Fruit fly (Drosophila melanogaster) whole organism, embryonic: Measurements from ENCODE around the gene CG42324.

ENCODE experiments used
- Asciz ChIP-seq: fragments of 200-800 bp; sonication (Bioruptor generic); optimal IDR thresholded peaks from 2 replicates; lab custom pipeline; 2017; ENCODE audit warnings: missing biosample characterization, mild to moderate bottlenecking, missing genetic modification characterization, missing genetic modification reagents
- Bgb ChIP-seq: fragments of 200-800 bp; sonication (Bioruptor generic); IDR thresholded peaks from 2 replicates; pipeline ENCODE4 v1.3.6; 2022; ENCODE audit warnings: missing biosample characterization, missing genetic modification characterization; ENCODE audit not compliant: partially characterized antibody
- BtbVII ChIP-seq: fragments of 200-800 bp; sonication (Bioruptor generic); optimal IDR thresholded peaks from 3 replicates; lab custom pipeline; 2017; ENCODE audit warnings: missing biosample characterization, mild to moderate bottlenecking, missing genetic modification characterization
- CG11085 ChIP-seq: fragments of 200-800 bp; sonication (Bioruptor generic); IDR thresholded peaks from 2 replicates; pipeline ENCODE4 v1.3.6; 2022; ENCODE audit warnings: missing biosample characterization, missing genetic modification characterization
- CG12391 ChIP-seq: fragments of 200-800 bp; sonication (Bioruptor generic); optimal IDR thresholded peaks from 3 replicates; lab custom pipeline; 2018; ENCODE audit warnings: missing biosample characterization, mild to moderate bottlenecking, missing genetic modification characterization, moderate library complexity
- CG12744 ChIP-seq: fragments of 200-800 bp; sonication (Bioruptor generic); optimal IDR thresholded peaks from 2 replicates; lab custom pipeline; 2016; ENCODE audit warnings: missing biosample characterization, missing genetic modification characterization
- CG13296 ChIP-seq: fragments of 200-800 bp; sonication (Bioruptor generic); optimal IDR thresholded peaks from 3 replicates; lab custom pipeline; 2018; ENCODE audit warnings: missing biosample characterization, mild to moderate bottlenecking, missing genetic modification characterization
- CG13775 ChIP-seq: fragments of 200-800 bp; sonication (Bioruptor generic); optimal IDR thresholded peaks from 3 replicates; lab custom pipeline; 2017; ENCODE audit warnings: missing biosample characterization, mild to moderate bottlenecking, missing genetic modification characterization
- CG13894 ChIP-seq: fragments of 200-800 bp; sonication (Bioruptor generic); optimal IDR thresholded peaks from 3 replicates; lab custom pipeline; 2018; ENCODE audit warnings: missing biosample characterization, mild to moderate bottlenecking, missing genetic modification characterization, moderate library complexity
- CG14860 ChIP-seq: fragments of 200-800 bp; sonication (Bioruptor generic); IDR thresholded peaks from 3 replicates; pipeline ENCODE4 v1.3.6; 2022; ENCODE audit warnings: missing biosample characterization, missing genetic modification characterization; ENCODE audit not compliant: partially characterized antibody
- CG15479 ChIP-seq: fragments of 200-800 bp; sonication (Bioruptor generic); optimal IDR thresholded peaks from 3 replicates; lab custom pipeline; 2019; ENCODE audit warnings: missing biosample characterization, mild to moderate bottlenecking, missing genetic modification characterization, moderate library complexity
- CG17829 ChIP-seq: fragments of 200-800 bp; optimal IDR thresholded peaks from 2 replicates; lab custom pipeline; 2019; ENCODE audit warnings: missing biosample characterization, mild to moderate bottlenecking, missing genetic modification characterization, moderate library complexity
- CG2678 ChIP-seq: fragments of 200-800 bp; sonication (Bioruptor generic); optimal IDR thresholded peaks from 3 replicates; lab custom pipeline; 2019; ENCODE audit warnings: missing biosample characterization, mild to moderate bottlenecking, missing genetic modification characterization, moderate library complexity
- CG2875 ChIP-seq: fragments of 200-800 bp; sonication (Bioruptor generic); optimal IDR thresholded peaks from 2 replicates; lab custom pipeline; 2017; ENCODE audit warnings: missing biosample characterization, mild to moderate bottlenecking, missing genetic modification characterization, missing genetic modification reagents
- CG31441 ChIP-seq: fragments of 200-800 bp; sonication (Bioruptor generic); IDR thresholded peaks from 2 replicates; pipeline ENCODE4 v1.3.6; 2022; ENCODE audit warnings: missing biosample characterization, missing genetic modification characterization
- CG3407 ChIP-seq: fragments of 200-800 bp; sonication (Bioruptor generic); optimal IDR thresholded peaks from 2 replicates; lab custom pipeline; 2018; ENCODE audit warnings: missing biosample characterization, mild to moderate bottlenecking, missing genetic modification characterization
- CG4424 ChIP-seq: fragments of 200-800 bp; sonication (Bioruptor generic); optimal IDR thresholded peaks from 3 replicates; lab custom pipeline; 2016; ENCODE audit warnings: missing biosample characterization, missing genetic modification characterization
- CG6175 ChIP-seq: fragments of 200-800 bp; sonication (Bioruptor generic); IDR thresholded peaks from 3 replicates; pipeline ENCODE4 v1.3.6; 2022; ENCODE audit warnings: missing biosample characterization, missing genetic modification characterization
- CG8359 ChIP-seq: fragments of 200-800 bp; sonication (Bioruptor generic); optimal IDR thresholded peaks from 2 replicates; lab custom pipeline; 2017; ENCODE audit warnings: missing biosample characterization, mild to moderate bottlenecking, missing genetic modification characterization, borderline replicate concordance
- CrebB ChIP-seq: fragments of 200-800 bp; sonication (Bioruptor generic); optimal IDR thresholded peaks from 3 replicates; lab custom pipeline; 2018; ENCODE audit warnings: missing biosample characterization, mild to moderate bottlenecking, missing genetic modification characterization
- D ChIP-seq, 2 experiments: fragments of 200-800 bp in 1 of 2; fragments of >200 bp in 1 of 2; sonication (Bioruptor generic) in 1 of 2; optimal IDR thresholded peaks; 2 replicates in 1 of 2; 3 replicates in 1 of 2; lab custom pipeline; 2017; ENCODE audit warnings: mild to moderate bottlenecking in 1 of 2, missing biosample characterization in 1 of 2, missing genetic modification characterization in 1 of 2, missing genetic modification reagents in 1 of 2
- Dll ChIP-seq: fragments of 200-800 bp; sonication (Bioruptor generic); IDR thresholded peaks from 4 replicates; pipeline ENCODE4 v1.3.6; 2022; ENCODE audit warnings: missing biosample characterization, missing genetic modification characterization; ENCODE audit not compliant: partially characterized antibody
- E2f2 ChIP-seq: fragments of 200-800 bp; sonication (Bioruptor generic); IDR thresholded peaks from 2 replicates; pipeline ENCODE4 v1.3.6; 2022; ENCODE audit warnings: missing biosample characterization, missing genetic modification characterization
- Elba2 ChIP-seq: fragments of 200-800 bp; sonication (Bioruptor generic); optimal IDR thresholded peaks from 3 replicates; lab custom pipeline; 2016; ENCODE audit warnings: missing biosample characterization, missing genetic modification characterization
- Fer1 ChIP-seq: fragments of 200-800 bp; sonication (Bioruptor generic); optimal IDR thresholded peaks from 2 replicates; lab custom pipeline; 2017; ENCODE audit warnings: missing biosample characterization, mild to moderate bottlenecking, missing genetic modification characterization
- H15 ChIP-seq: fragments of 200-800 bp; sonication (Bioruptor generic); IDR thresholded peaks from 3 replicates; pipeline ENCODE4 v1.3.6; 2022; ENCODE audit warnings: missing biosample characterization, missing genetic modification characterization
- H2.0 ChIP-seq: fragments of 200-800 bp; sonication (Bioruptor generic); IDR thresholded peaks from 2 replicates; pipeline ENCODE4 v1.3.6; 2022; ENCODE audit warnings: missing biosample characterization, missing genetic modification characterization
- HLH4C ChIP-seq: fragments of 200-800 bp; sonication (Bioruptor generic); IDR thresholded peaks from 3 replicates; pipeline ENCODE4 v1.3.6; 2022; ENCODE audit warnings: missing biosample characterization, missing genetic modification characterization; ENCODE audit not compliant: partially characterized antibody
- HLH54F ChIP-seq: fragments of 200-800 bp; sonication (Bioruptor generic); optimal IDR thresholded peaks from 3 replicates; lab custom pipeline; 2016; ENCODE audit warnings: missing biosample characterization, missing genetic modification characterization
- Meics ChIP-seq: fragments of 200-800 bp; sonication (Bioruptor generic); optimal IDR thresholded peaks from 2 replicates; lab custom pipeline; 2017; ENCODE audit warnings: missing biosample characterization, mild to moderate bottlenecking, missing genetic modification characterization
- NK7.1 ChIP-seq: fragments of 200-800 bp; sonication (Bioruptor generic); optimal IDR thresholded peaks from 3 replicates; lab custom pipeline; 2016; ENCODE audit warnings: missing biosample characterization, missing genetic modification characterization
- Stat92E ChIP-seq, 3 experiments: fragments of >200 bp in 2 of 3; fragments of 200-800 bp in 1 of 3; sonication (Bioruptor generic) in 1 of 3; optimal IDR thresholded peaks; 2 replicates each; lab custom pipeline; 2017 to 2019; ENCODE audit warnings: missing biosample characterization in 3 of 3, missing genetic modification characterization in 3 of 3, mild to moderate bottlenecking in 1 of 3, moderate library complexity in 1 of 3
- aop ChIP-seq: fragments of 200-800 bp; sonication (Bioruptor generic); IDR thresholded peaks from 2 replicates; pipeline ENCODE4 v1.3.6; 2022; ENCODE audit warnings: missing biosample characterization, missing genetic modification characterization
- bab2 ChIP-seq: fragments of 200-800 bp; sonication (Bioruptor generic); optimal IDR thresholded peaks from 2 replicates; lab custom pipeline; 2016; ENCODE audit warnings: missing biosample characterization, missing genetic modification characterization
- chif ChIP-seq, 2 experiments: fragments of 200-800 bp; sonication (Bioruptor generic); optimal IDR thresholded peaks; 3 replicates each; lab custom pipeline; 2016; ENCODE audit warnings: missing biosample characterization in 2 of 2, missing genetic modification characterization in 2 of 2
- ham ChIP-seq: fragments of 200-800 bp; sonication (Bioruptor generic); IDR thresholded peaks from 2 replicates; pipeline ENCODE4 v1.3.6; 2022; ENCODE audit warnings: missing biosample characterization, missing genetic modification characterization
- insv ChIP-seq, 2 experiments: fragments of 200-800 bp; sonication (Bioruptor generic); optimal IDR thresholded peaks; 3 replicates each; lab custom pipeline; 2016 to 2018; ENCODE audit warnings: missing biosample characterization in 2 of 2, missing genetic modification characterization in 2 of 2
- inv ChIP-seq: fragments of 200-800 bp; sonication (Bioruptor generic); IDR thresholded peaks from 2 replicates; pipeline ENCODE4 v1.3.6; 2022; ENCODE audit warnings: missing biosample characterization, missing genetic modification characterization; ENCODE audit not compliant: partially characterized antibody
- knrl ChIP-seq: fragments of 200-800 bp; sonication (Bioruptor generic); IDR thresholded peaks from 3 replicates; pipeline ENCODE4 v1.3.6; 2022; ENCODE audit warnings: missing biosample characterization, missing genetic modification characterization; ENCODE audit not compliant: partially characterized antibody
- pb ChIP-seq: fragments of 200-800 bp; sonication (Bioruptor generic); optimal IDR thresholded peaks from 3 replicates; lab custom pipeline; 2016; ENCODE audit warnings: missing biosample characterization, missing genetic modification characterization
- peb ChIP-seq: fragments of 200-800 bp; sonication (Bioruptor generic); IDR thresholded peaks from 2 replicates; pipeline ENCODE4 v1.3.6; 2022; ENCODE audit warnings: missing biosample characterization, missing genetic modification characterization
- pfk ChIP-seq: fragments of 200-800 bp; sonication (Bioruptor generic); optimal IDR thresholded peaks from 2 replicates; lab custom pipeline; 2018; ENCODE audit warnings: missing biosample characterization, mild to moderate bottlenecking, missing genetic modification characterization, moderate library complexity
- phol ChIP-seq: fragments of 200-800 bp; sonication (Bioruptor generic); optimal IDR thresholded peaks from 3 replicates; lab custom pipeline; 2018; ENCODE audit warnings: missing biosample characterization, mild to moderate bottlenecking, missing genetic modification characterization, moderate library complexity
- pnt ChIP-seq: fragments of 200-800 bp; sonication (Bioruptor generic); optimal IDR thresholded peaks from 3 replicates; lab custom pipeline; 2016; ENCODE audit warnings: missing biosample characterization, missing genetic modification characterization
- seq ChIP-seq: fragments of 200-800 bp; sonication (Bioruptor generic); IDR thresholded peaks from 2 replicates; pipeline ENCODE4 v1.3.6; 2022; ENCODE audit warnings: missing biosample characterization, missing genetic modification characterization
- tio ChIP-seq: fragments of 200-800 bp; sonication (Bioruptor generic); optimal IDR thresholded peaks from 2 replicates; lab custom pipeline; 2017; ENCODE audit warnings: missing biosample characterization, missing genetic modification characterization, inconsistent platforms
- tll ChIP-seq, 2 experiments: fragments of 200-800 bp in 1 of 2; fragments of >200 bp in 1 of 2; sonication (Bioruptor generic) in 1 of 2; optimal IDR thresholded peaks; 2 replicates each; lab custom pipeline; 2017 to 2019; ENCODE audit warnings: missing biosample characterization in 2 of 2, missing genetic modification characterization in 2 of 2, mild to moderate bottlenecking in 1 of 2, moderate library complexity in 1 of 2
- tup ChIP-seq: fragments of 200-800 bp; sonication (Bioruptor generic); optimal IDR thresholded peaks from 2 replicates; lab custom pipeline; 2016; ENCODE audit warnings: missing biosample characterization, mild to moderate bottlenecking, missing genetic modification characterization, moderate library complexity
- wdn ChIP-seq: fragments of 200-800 bp; sonication (Bioruptor generic); IDR thresholded peaks from 2 replicates; pipeline ENCODE4 v1.3.6; 2022; ENCODE audit warnings: missing biosample characterization, missing genetic modification characterization

Gene CG42324

DNA sequence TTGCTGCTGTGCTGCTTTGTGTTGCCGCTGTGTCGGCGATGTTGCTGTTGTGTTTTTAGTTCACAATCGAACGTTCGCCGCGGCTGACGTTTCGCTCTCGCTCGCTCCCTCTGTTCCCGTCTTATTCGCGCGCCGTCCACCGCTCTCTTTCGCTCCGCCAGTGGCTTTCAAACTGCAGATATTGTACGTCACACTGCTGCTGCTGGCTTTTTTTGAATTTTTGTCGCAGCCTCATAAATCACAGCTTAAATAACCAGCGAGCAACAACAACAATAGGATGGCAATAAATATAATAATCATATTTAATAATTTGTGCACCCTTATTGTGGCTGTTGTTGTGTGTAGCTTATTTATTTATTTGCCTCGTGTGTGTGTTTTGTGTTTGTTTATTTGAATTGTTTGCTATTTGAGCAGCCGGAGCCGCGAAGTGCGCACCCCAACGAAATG is 71.3 kb downstream of the CG42324 start (continued):
- no peak for TF ChIP-seq Elba2
- TF ChIP-seq CG3407 (GFP tag; lab: Kevin White, UChicago): peak; percentile 12
- TF ChIP-seq H15 (GFP tag; lab: Robert Waterston, UW): no peak
- TF ChIP-seq pnt: no peak
- TF ChIP-seq CrebB (tag; lab: Kevin White, UChicago): no peak
- peak; percentile 57 for TF ChIP-seq CG2875 (GFP tag; lab: Kevin White, UChicago)
- peak; percentile 45 for TF ChIP-seq CG13296 (GFP tag; lab: Kevin White, UChicago)
- peak; percentile 26 for TF ChIP-seq CG15479 (GFP tag; lab: Kevin White, UChicago)
- TF ChIP-seq E2f2 (GFP tag; lab: Robert Waterston, UW): 0 out of 2 replicates have a peak, but pooled peaks have one; percentile 21
- TF ChIP-seq aop (GFP tag; lab: Robert Waterston, UW): no peak
- TF ChIP-seq CG2678 (tag; lab: Kevin White, UChicago): peak; percentile 49
- no peak for TF ChIP-seq ham
- TF ChIP-seq H2.0 (GFP tag; lab: Robert Waterston, UW): no peak
- peak; percentile 2 for TF ChIP-seq CG12744 (GFP tag; lab: Kevin White, UChicago)
- no peak for TF ChIP-seq NK7.1
- TF ChIP-seq Fer1 (GFP tag; lab: Kevin White, UChicago): peak; percentile 64
- no peak for TF ChIP-seq inv (GFP tag; lab: Robert Waterston, UW)
- peak; percentile 26 for TF ChIP-seq BtbVII (GFP tag; lab: Kevin White, UChicago)
- no peak for TF ChIP-seq CG14860 (GFP tag; lab: Robert Waterston, UW)
- TF ChIP-seq CG8359 (GFP tag; lab: Kevin White, UChicago): no peak
- no peak for TF ChIP-seq tio (GFP tag; lab: Kevin White, UChicago)
- no peak for TF ChIP-seq HLH54F
- 0 out of 2 replicates have a peak, but pooled peaks have one; percentile 7 for TF ChIP-seq seq
- peak; percentile 60 for TF ChIP-seq Meics (GFP tag; lab: Kevin White, UChicago)
- TF ChIP-seq D (optimal IDR thresholded peaks at IDR 0.05; lab: Kevin White, UChicago): no peak
- peak; percentile 41 for TF ChIP-seq D (GFP tag; optimal IDR thresholded peaks at IDR 0.05; lab: Kevin White, UChicago)
- TF ChIP-seq chif (GFP tag; optimal IDR thresholded peaks at IDR 0.05; lab: Kevin White, UChicago): peak in 1 of 2 experiments; percentile 5
- TF ChIP-seq phol (tag; lab: Kevin White, UChicago): no peak
- TF ChIP-seq peb (GFP tag; lab: Robert Waterston, UW): no peak
- TF ChIP-seq CG17829: no peak
- no peak for TF ChIP-seq Stat92E (GFP tag; optimal IDR thresholded peaks at IDR 0.05; lab: Kevin White, UChicago)
- no peak for TF ChIP-seq CG13775
- TF ChIP-seq Dll: no peak
- TF ChIP-seq pfk: no peak
- TF ChIP-seq bab2 (GFP tag; lab: Kevin White, UChicago): no peak
- TF ChIP-seq pb (GFP tag; lab: Kevin White, UChicago): no peak
- no peak for TF ChIP-seq CG13894 (tag; lab: Kevin White, UChicago)
- TF ChIP-seq tll (GFP tag; optimal IDR thresholded peaks at IDR 0.05; lab: Kevin White, UChicago): no peak
- no peak for TF ChIP-seq CG4424 (GFP tag; lab: Kevin White, UChicago)
- TF ChIP-seq CG6175: no peak
- TF ChIP-seq CG11085 (GFP tag; lab: Robert Waterston, UW): no peak
- TF ChIP-seq HLH4C (GFP tag; lab: Robert Waterston, UW): peak; percentile 41; the same call in 1 of the 3 replicates
- no peak for TF ChIP-seq tup
- no peak for TF ChIP-seq insv (GFP tag; optimal IDR thresholded peaks at IDR 0.05; lab: Kevin White, UChicago)
- no peak for TF ChIP-seq wdn (GFP tag; lab: Robert Waterston, UW)
- TF ChIP-seq CG12391 (tag; lab: Kevin White, UChicago): no peak
- TF ChIP-seq Bgb (GFP tag; lab: Robert Waterston, UW): peak; percentile 45
- peak; percentile 41; the same call in 1 of the 3 replicates for TF ChIP-seq knrl (GFP tag; lab: Robert Waterston, UW)
- TF ChIP-seq CG31441 (GFP tag; lab: Robert Waterston, UW): no peak
- peak; percentile 53 for TF ChIP-seq Asciz (GFP tag; lab: Kevin White, UChicago)
